Fruit fly (Drosophila melanogaster) whole organism, embryonic: ENCODE results near the gene CG17637.
A peak's percentile ranks its signal among the peaks of the same experiment; 100 is the strongest.

ENCODE experiments used
- ATbp ChIP-seq: fragments of 200-800 bp; sonication (Bioruptor generic); optimal IDR thresholded peaks from 2 replicates; lab custom pipeline; 2017; ENCODE audit warnings: missing biosample characterization, mild to moderate bottlenecking, missing genetic modification characterization, missing genetic modification reagents
- Awh ChIP-seq: fragments of 200-800 bp; sonication (Bioruptor generic); IDR thresholded peaks from 2 replicates; pipeline ENCODE4, ENCODE4 v1.3.6; 2022; ENCODE audit warnings: missing biosample characterization, missing genetic modification characterization
- Bgb ChIP-seq: fragments of 200-800 bp; sonication (Bioruptor generic); IDR thresholded peaks from 2 replicates; pipeline ENCODE4 v1.3.6; 2022; ENCODE audit warnings: missing biosample characterization, missing genetic modification characterization; ENCODE audit not compliant: partially characterized antibody
- CG11504 ChIP-seq: fragments of 200-800 bp; sonication (Bioruptor generic); optimal IDR thresholded peaks from 3 replicates; lab custom pipeline; 2019; ENCODE audit warnings: missing biosample characterization, mild to moderate bottlenecking, missing genetic modification characterization, moderate library complexity
- CG12236 ChIP-seq: fragments of 200-800 bp; sonication (Bioruptor generic); optimal IDR thresholded peaks from 2 replicates; lab custom pipeline; 2016; ENCODE audit warnings: missing biosample characterization, missing genetic modification characterization
- CG13894 ChIP-seq: fragments of 200-800 bp; sonication (Bioruptor generic); optimal IDR thresholded peaks from 3 replicates; lab custom pipeline; 2018; ENCODE audit warnings: missing biosample characterization, mild to moderate bottlenecking, missing genetic modification characterization, moderate library complexity
- CG15479 ChIP-seq: fragments of 200-800 bp; sonication (Bioruptor generic); optimal IDR thresholded peaks from 3 replicates; lab custom pipeline; 2019; ENCODE audit warnings: missing biosample characterization, mild to moderate bottlenecking, missing genetic modification characterization, moderate library complexity
- CG2116 ChIP-seq: fragments of 200-800 bp; sonication (Bioruptor generic); optimal IDR thresholded peaks from 3 replicates; lab custom pipeline; 2018; ENCODE audit warnings: missing biosample characterization, mild to moderate bottlenecking, missing genetic modification characterization
- CG2199 ChIP-seq: fragments of 200-800 bp; sonication (Bioruptor generic); IDR thresholded peaks from 3 replicates; pipeline ENCODE4 v1.3.6; 2022; ENCODE audit warnings: missing biosample characterization, missing genetic modification characterization
- CG7928 ChIP-seq: fragments of 200-800 bp; sonication (Bioruptor generic); optimal IDR thresholded peaks from 2 replicates; lab custom pipeline; 2017; ENCODE audit warnings: missing biosample characterization, mild to moderate bottlenecking, missing genetic modification characterization
- CG9817 ChIP-seq: fragments of 200-800 bp; sonication (Bioruptor generic); optimal IDR thresholded peaks from 2 replicates; lab custom pipeline; 2018; ENCODE audit warnings: missing biosample characterization, mild to moderate bottlenecking, missing genetic modification characterization, moderate library complexity
- Dip2 ChIP-seq: fragments of 200-800 bp; sonication (Bioruptor generic); IDR thresholded peaks from 2 replicates; pipeline ENCODE4 v1.3.6; 2022; ENCODE audit warnings: missing biosample characterization, missing genetic modification characterization
- Dp ChIP-seq: fragments of 200-800 bp; sonication (Bioruptor generic); optimal IDR thresholded peaks from 2 replicates; lab custom pipeline; 2018; ENCODE audit warnings: missing biosample characterization, mild to moderate bottlenecking, missing genetic modification characterization, moderate library complexity
- Dref ChIP-seq: fragments of 200-800 bp; sonication (Bioruptor generic); IDR thresholded peaks from 2 replicates; pipeline ENCODE4 v1.3.6; 2022; ENCODE audit warnings: missing biosample characterization, missing genetic modification characterization
- E2f2 ChIP-seq: fragments of 200-800 bp; sonication (Bioruptor generic); IDR thresholded peaks from 2 replicates; pipeline ENCODE4 v1.3.6; 2022; ENCODE audit warnings: missing biosample characterization, missing genetic modification characterization
- GATAe ChIP-seq: fragments of 200-800 bp; sonication (Bioruptor generic); conservative IDR thresholded peaks from 2 replicates; pipeline ENCODE4 v1.3.6; 2022; ENCODE audit warnings: missing biosample characterization, missing genetic modification characterization
- HLH54F ChIP-seq: fragments of 200-800 bp; sonication (Bioruptor generic); optimal IDR thresholded peaks from 3 replicates; lab custom pipeline; 2016; ENCODE audit warnings: missing biosample characterization, missing genetic modification characterization
- Hey ChIP-seq: fragments of 200-800 bp; sonication (Bioruptor generic); optimal IDR thresholded peaks from 3 replicates; lab custom pipeline; 2018; ENCODE audit warnings: missing biosample characterization, mild to moderate bottlenecking, missing genetic modification characterization
- Hmr ChIP-seq: fragments of 200-800 bp; sonication (Bioruptor generic); optimal IDR thresholded peaks from 3 replicates; lab custom pipeline; 2017; ENCODE audit warnings: mild to moderate bottlenecking, missing biosample characterization, missing genetic modification reagents, missing genetic modification characterization
- Mes4 ChIP-seq: fragments of 200-800 bp; sonication (Bioruptor generic); optimal IDR thresholded peaks from 2 replicates; lab custom pipeline; 2016; ENCODE audit warnings: missing biosample characterization, missing genetic modification characterization
- Neu2 ChIP-seq: fragments of 200-800 bp; sonication (Bioruptor generic); optimal IDR thresholded peaks from 3 replicates; lab custom pipeline; 2016; ENCODE audit warnings: missing biosample characterization, missing genetic modification characterization, borderline replicate concordance
- Ptx1 ChIP-seq: fragments of 200-800 bp; sonication (Bioruptor generic); IDR thresholded peaks from 2 replicates; pipeline ENCODE4 v1.3.6; 2022; ENCODE audit warnings: missing biosample characterization, missing genetic modification characterization
- Scr ChIP-seq: fragments of 200-800 bp; sonication (Bioruptor generic); IDR thresholded peaks from 2 replicates; pipeline ENCODE4 v1.3.6; 2022; ENCODE audit warnings: missing biosample characterization, missing genetic modification characterization; ENCODE audit not compliant: partially characterized antibody
- Sox102F ChIP-seq: fragments of 200-800 bp; sonication (Bioruptor generic); optimal IDR thresholded peaks from 2 replicates; lab custom pipeline; 2018; ENCODE audit warnings: missing biosample characterization, mild to moderate bottlenecking, missing genetic modification characterization, moderate library complexity
- Sry-δ ChIP-seq: fragments of 200-800 bp; sonication (Bioruptor generic); optimal IDR thresholded peaks from 2 replicates; lab custom pipeline; 2016; ENCODE audit warnings: missing biosample characterization, missing genetic modification characterization
- Tbp ChIP-seq: fragments of >200 bp; optimal IDR thresholded peaks from 2 replicates; lab custom pipeline; 2018; ENCODE audit warnings: missing biosample characterization, missing genetic modification characterization
- ac ChIP-seq: fragments of 200-800 bp; sonication (Bioruptor generic); optimal IDR thresholded peaks from 3 replicates; lab custom pipeline; 2017; ENCODE audit warnings: missing biosample characterization, mild to moderate bottlenecking, missing genetic modification characterization
- ash1 ChIP-seq: fragments of 200-800 bp; sonication (Bioruptor generic); optimal IDR thresholded peaks from 2 replicates; lab custom pipeline; 2018; ENCODE audit warnings: missing biosample characterization, mild to moderate bottlenecking, missing genetic modification characterization
- bbx ChIP-seq: fragments of 200-800 bp; sonication (Bioruptor generic); IDR thresholded peaks from 2 replicates; pipeline ENCODE4 v1.3.6; 2022; ENCODE audit warnings: missing biosample characterization, missing genetic modification characterization; ENCODE audit not compliant: partially characterized antibody
- ci ChIP-seq: fragments of 200-800 bp; sonication (Bioruptor generic); IDR thresholded peaks from 3 replicates; pipeline ENCODE4 v1.3.6; 2022; ENCODE audit warnings: missing biosample characterization, missing genetic modification characterization
- exex ChIP-seq: fragments of 200-800 bp; sonication (Bioruptor generic); optimal IDR thresholded peaks from 4 replicates; lab custom pipeline; 2018; ENCODE audit warnings: missing biosample characterization, mild to moderate bottlenecking, missing genetic modification characterization, moderate library complexity
- grn ChIP-seq: fragments of 200-800 bp; sonication (Bioruptor generic); optimal IDR thresholded peaks from 3 replicates; lab custom pipeline; 2017; ENCODE audit warnings: missing biosample characterization, missing genetic modification characterization
- ind ChIP-seq: fragments of 200-800 bp; sonication (Bioruptor generic); optimal IDR thresholded peaks from 3 replicates; lab custom pipeline; 2016; ENCODE audit warnings: missing biosample characterization, missing genetic modification characterization
- jigr1 ChIP-seq: fragments of 200-800 bp; sonication (Bioruptor generic); IDR thresholded peaks from 3 replicates; pipeline ENCODE4 v1.3.6; 2022; ENCODE audit warnings: missing biosample characterization, missing genetic modification characterization
- kay ChIP-seq: fragments of 200-800 bp; sonication (Bioruptor generic); optimal IDR thresholded peaks from 2 replicates; lab custom pipeline; 2016; ENCODE audit warnings: missing biosample characterization, missing genetic modification characterization
- knrl ChIP-seq: fragments of 200-800 bp; sonication (Bioruptor generic); IDR thresholded peaks from 3 replicates; pipeline ENCODE4 v1.3.6; 2022; ENCODE audit warnings: missing biosample characterization, missing genetic modification characterization; ENCODE audit not compliant: partially characterized antibody
- mirr ChIP-seq: fragments of 200-800 bp; sonication (Bioruptor generic); optimal IDR thresholded peaks from 3 replicates; lab custom pipeline; 2018; ENCODE audit warnings: missing biosample characterization, mild to moderate bottlenecking, missing genetic modification characterization
- mld ChIP-seq: fragments of 200-800 bp; sonication (Bioruptor generic); IDR thresholded peaks from 3 replicates; pipeline ENCODE4 v1.3.6; 2022; ENCODE audit warnings: missing biosample characterization, missing genetic modification characterization; ENCODE audit not compliant: partially characterized antibody
- pzg ChIP-seq: fragments of 200-800 bp; sonication (Bioruptor generic); optimal IDR thresholded peaks from 3 replicates; lab custom pipeline; 2018; ENCODE audit warnings: missing biosample characterization, mild to moderate bottlenecking, missing genetic modification characterization, moderate library complexity
- row ChIP-seq: fragments of 200-800 bp; sonication (Bioruptor generic); IDR thresholded peaks from 3 replicates; pipeline ENCODE4 v1.3.6; 2022; ENCODE audit warnings: missing biosample characterization, missing genetic modification characterization
- sd ChIP-seq: fragments of 200-800 bp; sonication (Bioruptor generic); optimal IDR thresholded peaks from 3 replicates; lab custom pipeline; 2018; ENCODE audit warnings: missing biosample characterization, mild to moderate bottlenecking, missing genetic modification characterization, moderate library complexity
- ssp ChIP-seq: fragments of 200-800 bp; sonication (Bioruptor generic); IDR thresholded peaks from 2 replicates; pipeline ENCODE4 v1.3.6; 2022; ENCODE audit warnings: missing biosample characterization, missing genetic modification characterization
- stwl ChIP-seq: fragments of 200-800 bp; sonication (Bioruptor generic); optimal IDR thresholded peaks from 3 replicates; lab custom pipeline; 2018; ENCODE audit warnings: missing biosample characterization, mild to moderate bottlenecking, missing genetic modification characterization, moderate library complexity
- sug ChIP-seq: fragments of 200-800 bp; optimal IDR thresholded peaks from 2 replicates; lab custom pipeline; 2019; ENCODE audit warnings: missing biosample characterization, mild to moderate bottlenecking, missing genetic modification characterization, moderate library complexity
- tin ChIP-seq: fragments of 200-800 bp; sonication (Bioruptor generic); optimal IDR thresholded peaks from 3 replicates; lab custom pipeline; 2016; ENCODE audit warnings: missing biosample characterization, missing genetic modification characterization
- trem ChIP-seq: fragments of 200-800 bp; optimal IDR thresholded peaks from 3 replicates; lab custom pipeline; 2019; ENCODE audit warnings: missing biosample characterization, mild to moderate bottlenecking, missing genetic modification characterization, moderate library complexity
- unc-4 ChIP-seq: fragments of 200-800 bp; sonication (Bioruptor generic); IDR thresholded peaks from 2 replicates; pipeline ENCODE4 v1.3.6; 2022; ENCODE audit warnings: missing biosample characterization, missing genetic modification characterization; ENCODE audit not compliant: partially characterized antibody
- vnd ChIP-seq: fragments of 200-800 bp; sonication (Bioruptor generic); IDR thresholded peaks from 3 replicates; pipeline ENCODE4 v1.3.6; 2022; ENCODE audit warnings: missing biosample characterization, missing genetic modification characterization; ENCODE audit not compliant: partially characterized antibody

CG17637 gene

DNA sequence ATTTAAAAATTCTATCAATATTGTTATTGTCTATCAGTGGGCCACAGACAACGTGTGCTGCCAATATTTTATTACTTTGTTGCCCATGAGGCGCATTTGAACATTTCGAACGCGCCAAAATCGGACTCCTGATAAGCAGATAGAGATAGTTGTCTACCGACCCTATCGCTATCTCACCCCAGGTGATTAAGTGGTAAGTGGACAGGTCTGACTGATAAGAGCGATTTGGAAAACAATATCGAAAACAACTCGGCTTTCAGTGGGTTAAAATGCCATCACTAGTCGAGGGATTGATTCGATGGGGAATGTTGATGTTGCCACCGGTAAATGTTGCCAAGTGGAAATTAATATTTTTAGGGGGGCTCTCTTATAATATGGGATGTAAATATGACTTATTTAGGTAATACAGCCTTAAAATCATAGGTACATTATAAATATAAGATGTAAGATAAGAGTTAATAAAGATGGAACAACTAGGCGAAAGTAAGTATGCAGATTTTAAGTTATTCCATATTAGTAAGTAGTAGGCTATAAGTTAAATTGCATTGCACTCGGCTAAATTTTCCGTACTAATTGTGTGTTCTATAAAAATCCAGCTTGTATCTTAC, 12.4 kb upstream of the CG17637 start, which contains the start of gene ND-39 (continued):
- TF ChIP-seq HLH54F (GFP tag; lab: Kevin White, UChicago) (no peak), trem (tag; lab: Kevin White, UChicago) (peak; percentile 94), CG2199 (GFP tag; lab: Robert Waterston, UW) (peak; percentile 90), GATAe (GFP tag; lab: Robert Waterston, UW) (peak; percentile 98), sd (tag; lab: Kevin White, UChicago) (peak; percentile 17), unc-4 (GFP tag; lab: Robert Waterston, UW) (peak; percentile 35; the same call in 1 of the 2 replicates), Bgb (GFP tag; lab: Robert Waterston, UW) (0 out of 2 replicates have a peak, but pooled peaks have one; percentile 12), sug (tag; lab: Kevin White, UChicago) (peak; percentile 63), knrl (GFP tag; lab: Robert Waterston, UW) (peak; percentile 10; the same call in 1 of the 3 replicates), CG9817 (tag; lab: Kevin White, UChicago) (no peak), Sry-δ (GFP tag; lab: Kevin White, UChicago) (peak; percentile 84), exex (tag; lab: Kevin White, UChicago) (peak; percentile 89), mirr (GFP tag; lab: Kevin White, UChicago) (peak; percentile 31), vnd (peak; percentile 29; the same call in 1 of the 3 replicates), CG15479 (no peak), bbx (peak; percentile 36; the same call in 1 of the 2 replicates), E2f2 (GFP tag; lab: Robert Waterston, UW) (peak; percentile 63), row (peak; percentile 34; the same call in 1 of the 3 replicates), pzg (GFP tag; lab: Kevin White, UChicago) (peak; percentile 53), ssp (GFP tag; lab: Robert Waterston, UW) (no peak), stwl (tag; lab: Kevin White, UChicago) (peak; percentile 49), CG13894 (no peak), ATbp (GFP tag; lab: Kevin White, UChicago) (no peak), Hey (tag; lab: Kevin White, UChicago) (peak; percentile 7), Hmr (GFP tag; lab: Kevin White, UChicago) (peak; percentile 5), CG11504 (tag; lab: Kevin White, UChicago) (peak; percentile 100), grn (peak; percentile 94), ash1 (no peak), ac (GFP tag; lab: Kevin White, UChicago) (no peak), kay (GFP tag; lab: Kevin White, UChicago) (no peak), CG2116 (peak; percentile 93), Scr (GFP tag; lab: Robert Waterston, UW) (0 out of 2 replicates have a peak, but pooled peaks have one; percentile 14), CG12236 (GFP tag; lab: Kevin White, UChicago) (no peak), Dref (GFP tag; lab: Robert Waterston, UW) (peak; percentile 54), Neu2 (peak; percentile 75), Sox102F (GFP tag; lab: Kevin White, UChicago) (no peak)

DNA sequence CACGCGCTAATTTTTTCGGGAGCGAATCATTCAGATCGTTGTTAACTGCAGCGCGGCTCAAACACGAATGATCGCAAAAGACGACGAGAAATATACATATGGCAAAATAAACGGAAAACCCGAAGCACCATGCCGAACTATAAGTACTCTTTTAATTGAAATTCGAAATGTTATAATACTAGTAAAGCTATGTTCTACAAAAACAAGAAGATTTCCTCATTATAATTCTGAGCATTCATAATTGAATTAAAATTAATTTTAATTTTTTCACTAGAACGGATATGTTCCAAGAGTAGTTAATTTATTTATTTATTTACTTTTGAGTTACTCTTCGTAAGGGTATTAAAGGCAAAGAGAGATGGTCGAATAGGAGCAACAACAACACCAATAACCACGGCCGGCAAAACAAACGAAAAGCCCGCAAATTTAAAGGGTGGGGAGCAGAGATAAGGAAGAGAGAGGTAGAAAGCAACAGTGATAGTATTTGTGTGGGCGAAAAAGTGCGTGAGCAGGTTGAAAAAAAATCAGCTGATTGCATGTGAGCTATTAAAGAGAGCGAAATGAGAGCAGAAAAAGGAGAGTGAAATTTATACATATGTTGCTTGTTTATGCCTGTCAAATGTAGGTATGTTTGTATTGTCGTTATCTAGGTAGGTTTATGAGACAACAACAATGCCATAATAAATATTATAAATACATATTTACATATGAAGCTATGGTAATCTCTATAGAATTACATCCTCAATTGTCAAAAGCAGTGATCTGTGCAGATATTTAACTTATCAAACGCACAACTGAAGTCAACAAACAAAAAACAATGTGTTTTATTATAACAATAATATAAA, 10.3 kb upstream of the CG17637 start:
- peak; percentile 69 for TF ChIP-seq ci
- TF ChIP-seq mld (GFP tag; lab: Robert Waterston, UW), result no peak
- no peak for TF ChIP-seq Dp
- peak; percentile 87 for TF ChIP-seq Ptx1 (GFP tag; lab: Robert Waterston, UW)
- no peak for TF ChIP-seq Mes4 (GFP tag; lab: Kevin White, UChicago)
- peak; percentile 67 for TF ChIP-seq ind
- peak; percentile 56 for TF ChIP-seq Awh
- peak; percentile 13 for TF ChIP-seq CG7928 (GFP tag; lab: Kevin White, UChicago)
- TF ChIP-seq Dip2, result no peak
- TF ChIP-seq tin (GFP tag; lab: Kevin White, UChicago), result peak; percentile 50
- peak; percentile 53; the same call in 2 of the 3 replicates for TF ChIP-seq jigr1 (GFP tag; lab: Robert Waterston, UW)
- 0 out of 2 replicates have a peak, but pooled peaks have one; percentile 27 for TF ChIP-seq GATAe (GFP tag; lab: Robert Waterston, UW)
- TF ChIP-seq Tbp, result no peak
